Fruit fly (Drosophila melanogaster) whole organism, embryonic: ENCODE measurements around the gene DEF8.

Source experiments
- CG10147 ChIP-seq: fragments of 200-800 bp; sonication (Bioruptor generic); optimal IDR thresholded peaks from 2 replicates; lab custom pipeline; 2019; ENCODE audit warnings: missing biosample characterization, mild to moderate bottlenecking, missing genetic modification characterization, moderate library complexity
- CG10654 ChIP-seq: fragments of 200-800 bp; sonication (Bioruptor generic); optimal IDR thresholded peaks from 2 replicates; lab custom pipeline; 2016; ENCODE audit warnings: missing biosample characterization, missing genetic modification characterization
- CG11093 ChIP-seq: fragments of 200-800 bp; sonication (Bioruptor generic); IDR thresholded peaks from 3 replicates; pipeline ENCODE4 v1.3.6; 2022; ENCODE audit warnings: missing biosample characterization, missing genetic modification characterization
- CG11398 ChIP-seq: fragments of 200-800 bp; sonication (Bioruptor generic); optimal IDR thresholded peaks from 2 replicates; lab custom pipeline; 2016; ENCODE audit warnings: missing biosample characterization, missing genetic modification characterization
- CG14860 ChIP-seq: fragments of 200-800 bp; sonication (Bioruptor generic); IDR thresholded peaks from 3 replicates; pipeline ENCODE4 v1.3.6; 2022; ENCODE audit warnings: missing biosample characterization, missing genetic modification characterization; ENCODE audit not compliant: partially characterized antibody
- CG18764 ChIP-seq: fragments of 200-800 bp; sonication (Bioruptor generic); optimal IDR thresholded peaks from 3 replicates; lab custom pipeline; 2016; ENCODE audit warnings: missing biosample characterization, missing genetic modification characterization
- CG2678 ChIP-seq: fragments of 200-800 bp; sonication (Bioruptor generic); optimal IDR thresholded peaks from 3 replicates; lab custom pipeline; 2019; ENCODE audit warnings: missing biosample characterization, mild to moderate bottlenecking, missing genetic modification characterization, moderate library complexity
- CG3281 ChIP-seq: fragments of 200-800 bp; sonication (Bioruptor generic); optimal IDR thresholded peaks from 3 replicates; lab custom pipeline; 2017; ENCODE audit warnings: missing biosample characterization, mild to moderate bottlenecking, missing genetic modification characterization
- CG3407 ChIP-seq: fragments of 200-800 bp; sonication (Bioruptor generic); optimal IDR thresholded peaks from 2 replicates; lab custom pipeline; 2018; ENCODE audit warnings: missing biosample characterization, mild to moderate bottlenecking, missing genetic modification characterization
- CG5953 ChIP-seq: fragments of 200-800 bp; sonication (Bioruptor generic); IDR thresholded peaks from 2 replicates; pipeline ENCODE4 v1.3.6; 2022; ENCODE audit warnings: missing biosample characterization, missing genetic modification characterization
- CG6272 ChIP-seq: fragments of 200-800 bp; sonication (Bioruptor generic); IDR thresholded peaks from 2 replicates; pipeline ENCODE4 v1.3.6; 2022; ENCODE audit warnings: missing biosample characterization, missing genetic modification characterization
- CG6765 ChIP-seq: fragments of 200-800 bp; sonication (Bioruptor generic); optimal IDR thresholded peaks from 3 replicates; lab custom pipeline; 2017; ENCODE audit warnings: missing biosample characterization, mild to moderate bottlenecking, missing genetic modification characterization
- CG7786 ChIP-seq: fragments of 200-800 bp; sonication (Bioruptor generic); optimal IDR thresholded peaks from 2 replicates; lab custom pipeline; 2016; ENCODE audit warnings: missing biosample characterization, missing genetic modification characterization
- CG8290 ChIP-seq, 3 experiments: fragments of 200-800 bp; sonication (Bioruptor generic); optimal IDR thresholded peaks; 2 replicates each; lab custom pipeline; 2016 to 2019; ENCODE audit warnings: missing biosample characterization in 3 of 3, missing genetic modification characterization in 3 of 3, mild to moderate bottlenecking in 2 of 3, moderate library complexity in 1 of 3
- CG8359 ChIP-seq: fragments of 200-800 bp; sonication (Bioruptor generic); optimal IDR thresholded peaks from 2 replicates; lab custom pipeline; 2017; ENCODE audit warnings: missing biosample characterization, mild to moderate bottlenecking, missing genetic modification characterization, borderline replicate concordance
- CG9727 ChIP-seq: fragments of 200-800 bp; sonication (Bioruptor generic); optimal IDR thresholded peaks from 3 replicates; lab custom pipeline; 2017; ENCODE audit warnings: missing biosample characterization, mild to moderate bottlenecking, missing genetic modification characterization
- CG9817 ChIP-seq: fragments of 200-800 bp; sonication (Bioruptor generic); optimal IDR thresholded peaks from 2 replicates; lab custom pipeline; 2018; ENCODE audit warnings: missing biosample characterization, mild to moderate bottlenecking, missing genetic modification characterization, moderate library complexity
- D ChIP-seq, 2 experiments: fragments of 200-800 bp in 1 of 2; fragments of >200 bp in 1 of 2; sonication (Bioruptor generic) in 1 of 2; optimal IDR thresholded peaks; 2 replicates in 1 of 2; 3 replicates in 1 of 2; lab custom pipeline; 2017; ENCODE audit warnings: mild to moderate bottlenecking in 1 of 2, missing biosample characterization in 1 of 2, missing genetic modification characterization in 1 of 2, missing genetic modification reagents in 1 of 2
- D19A ChIP-seq: fragments of 200-800 bp; optimal IDR thresholded peaks from 3 replicates; lab custom pipeline; 2019; ENCODE audit warnings: missing biosample characterization, mild to moderate bottlenecking, missing genetic modification characterization, moderate library complexity
- Dfd ChIP-seq, 2 experiments: fragments of >200 bp; optimal IDR thresholded peaks; 2 replicates each; lab custom pipeline; 2017; ENCODE audit warnings: missing biosample characterization in 2 of 2, missing genetic modification characterization in 2 of 2
- Drgx ChIP-seq: fragments of 200-800 bp; sonication (Bioruptor generic); IDR thresholded peaks from 2 replicates; pipeline ENCODE4 v1.3.6; 2022; ENCODE audit warnings: missing biosample characterization, missing genetic modification characterization
- Hr39 ChIP-seq: fragments of >200 bp; optimal IDR thresholded peaks from 2 replicates; lab custom pipeline; 2017
- Med ChIP-seq: fragments of 200-800 bp; sonication (Bioruptor generic); peaks from one replicate; lab custom pipeline; 2016; ENCODE audit warnings: missing biosample characterization, missing genetic modification characterization, mild to moderate bottlenecking, inconsistent platforms, moderate library complexity
- Nf-YA ChIP-seq: fragments of 200-800 bp; sonication (Bioruptor generic); IDR thresholded peaks from 2 replicates; pipeline ENCODE4 v1.3.6; 2022; ENCODE audit warnings: missing biosample characterization, missing genetic modification characterization
- Pdp1 ChIP-seq, 2 experiments: fragments of 200-800 bp; sonication (Bioruptor generic); optimal IDR thresholded peaks; 3 replicates each; lab custom pipeline; 2016; ENCODE audit warnings: missing biosample characterization in 2 of 2, missing genetic modification characterization in 2 of 2, mild to moderate bottlenecking in 1 of 2, moderate library complexity in 1 of 2
- Sry-β ChIP-seq: fragments of 200-800 bp; sonication (Bioruptor generic); optimal IDR thresholded peaks from 2 replicates; lab custom pipeline; 2018; ENCODE audit warnings: missing biosample characterization, mild to moderate bottlenecking, missing genetic modification characterization, moderate library complexity
- Taf1 ChIP-seq: fragments of 200-800 bp; sonication (Bioruptor generic); IDR thresholded peaks from 2 replicates; pipeline ENCODE4 v1.3.6; 2022; ENCODE audit warnings: missing biosample characterization, missing genetic modification characterization
- ab ChIP-seq: fragments of 200-800 bp; sonication (Bioruptor generic); optimal IDR thresholded peaks from 2 replicates; lab custom pipeline; 2016; ENCODE audit warnings: missing biosample characterization, missing genetic modification characterization
- corto ChIP-seq: fragments of 200-800 bp; sonication (Bioruptor generic); optimal IDR thresholded peaks from 2 replicates; lab custom pipeline; 2016; ENCODE audit warnings: missing biosample characterization, mild to moderate bottlenecking, missing genetic modification characterization, moderate library complexity
- fd3F ChIP-seq: fragments of 200-800 bp; sonication (Bioruptor generic); optimal IDR thresholded peaks from 2 replicates; lab custom pipeline; 2018; ENCODE audit warnings: missing biosample characterization, mild to moderate bottlenecking, missing genetic modification characterization, moderate library complexity
- grau ChIP-seq: fragments of 200-800 bp; optimal IDR thresholded peaks from 3 replicates; lab custom pipeline; 2019; ENCODE audit warnings: missing biosample characterization, mild to moderate bottlenecking, missing genetic modification characterization, moderate library complexity
- gsb-n ChIP-seq: fragments of 200-800 bp; sonication (Bioruptor generic); optimal IDR thresholded peaks from 3 replicates; lab custom pipeline; 2018; ENCODE audit warnings: missing biosample characterization, mild to moderate bottlenecking, missing genetic modification characterization
- lab ChIP-seq: fragments of 200-800 bp; sonication (Bioruptor generic); optimal IDR thresholded peaks from 3 replicates; lab custom pipeline; 2017; ENCODE audit warnings: missing biosample characterization, missing genetic modification characterization, mild to moderate bottlenecking, moderate library complexity, missing genetic modification reagents
- lov ChIP-seq, 2 experiments: fragments of 200-800 bp in 1 of 2; fragments of >200 bp in 1 of 2; sonication (Bioruptor generic) in 1 of 2; IDR thresholded peaks in 1 of 2; optimal IDR thresholded peaks in 1 of 2; 2 replicates in 1 of 2; 3 replicates in 1 of 2; pipeline versions ENCODE4 v1.3.6 to Lab custom; 2017 to 2022; ENCODE audit warnings: missing biosample characterization in 1 of 2, missing genetic modification characterization in 1 of 2
- pb ChIP-seq: fragments of 200-800 bp; sonication (Bioruptor generic); optimal IDR thresholded peaks from 3 replicates; lab custom pipeline; 2016; ENCODE audit warnings: missing biosample characterization, missing genetic modification characterization
- peb ChIP-seq: fragments of 200-800 bp; sonication (Bioruptor generic); IDR thresholded peaks from 2 replicates; pipeline ENCODE4 v1.3.6; 2022; ENCODE audit warnings: missing biosample characterization, missing genetic modification characterization
- phol ChIP-seq: fragments of 200-800 bp; sonication (Bioruptor generic); optimal IDR thresholded peaks from 3 replicates; lab custom pipeline; 2018; ENCODE audit warnings: missing biosample characterization, mild to moderate bottlenecking, missing genetic modification characterization, moderate library complexity
- ro ChIP-seq: fragments of 200-800 bp; sonication (Bioruptor generic); IDR thresholded peaks from 2 replicates; pipeline ENCODE4 v1.3.6; 2022; ENCODE audit warnings: missing biosample characterization, missing genetic modification characterization
- sens ChIP-seq: fragments of 200-800 bp; sonication (Bioruptor generic); peaks from one replicate; lab custom pipeline; 2016; ENCODE audit warnings: missing biosample characterization, missing genetic modification characterization
- sima ChIP-seq: fragments of 200-800 bp; sonication (Bioruptor generic); optimal IDR thresholded peaks from 2 replicates; lab custom pipeline; 2016; ENCODE audit warnings: missing biosample characterization, missing genetic modification characterization
- slou ChIP-seq: fragments of 200-800 bp; sonication (Bioruptor generic); optimal IDR thresholded peaks from 3 replicates; lab custom pipeline; 2016; ENCODE audit warnings: missing biosample characterization, missing genetic modification characterization
- stc ChIP-seq: fragments of 200-800 bp; sonication (Bioruptor generic); IDR thresholded peaks from 2 replicates; pipeline ENCODE4 v1.3.6; 2022; ENCODE audit warnings: missing biosample characterization, missing genetic modification characterization
- stwl ChIP-seq: fragments of 200-800 bp; sonication (Bioruptor generic); optimal IDR thresholded peaks from 3 replicates; lab custom pipeline; 2018; ENCODE audit warnings: missing biosample characterization, mild to moderate bottlenecking, missing genetic modification characterization, moderate library complexity
- sug ChIP-seq: fragments of 200-800 bp; optimal IDR thresholded peaks from 2 replicates; lab custom pipeline; 2019; ENCODE audit warnings: missing biosample characterization, mild to moderate bottlenecking, missing genetic modification characterization, moderate library complexity
- trem ChIP-seq: fragments of 200-800 bp; optimal IDR thresholded peaks from 3 replicates; lab custom pipeline; 2019; ENCODE audit warnings: missing biosample characterization, mild to moderate bottlenecking, missing genetic modification characterization, moderate library complexity
- twi ChIP-seq: fragments of 200-800 bp; optimal IDR thresholded peaks from 2 replicates; lab custom pipeline; 2019; ENCODE audit warnings: missing biosample characterization, mild to moderate bottlenecking, missing genetic modification characterization, moderate library complexity
- wek ChIP-seq: fragments of 200-800 bp; sonication (Bioruptor generic); optimal IDR thresholded peaks from 3 replicates; lab custom pipeline; 2018; ENCODE audit warnings: missing biosample characterization, mild to moderate bottlenecking, missing genetic modification characterization, moderate library complexity
- yki ChIP-seq: fragments of >200 bp; optimal IDR thresholded peaks from 3 replicates; lab custom pipeline; 2018
- zen2 ChIP-seq: fragments of 200-800 bp; sonication (Bioruptor generic); IDR thresholded peaks from 3 replicates; pipeline ENCODE4 v1.3.6; 2022; ENCODE audit warnings: missing biosample characterization, missing genetic modification characterization; ENCODE audit not compliant: partially characterized antibody

Gene DEF8

DNA sequence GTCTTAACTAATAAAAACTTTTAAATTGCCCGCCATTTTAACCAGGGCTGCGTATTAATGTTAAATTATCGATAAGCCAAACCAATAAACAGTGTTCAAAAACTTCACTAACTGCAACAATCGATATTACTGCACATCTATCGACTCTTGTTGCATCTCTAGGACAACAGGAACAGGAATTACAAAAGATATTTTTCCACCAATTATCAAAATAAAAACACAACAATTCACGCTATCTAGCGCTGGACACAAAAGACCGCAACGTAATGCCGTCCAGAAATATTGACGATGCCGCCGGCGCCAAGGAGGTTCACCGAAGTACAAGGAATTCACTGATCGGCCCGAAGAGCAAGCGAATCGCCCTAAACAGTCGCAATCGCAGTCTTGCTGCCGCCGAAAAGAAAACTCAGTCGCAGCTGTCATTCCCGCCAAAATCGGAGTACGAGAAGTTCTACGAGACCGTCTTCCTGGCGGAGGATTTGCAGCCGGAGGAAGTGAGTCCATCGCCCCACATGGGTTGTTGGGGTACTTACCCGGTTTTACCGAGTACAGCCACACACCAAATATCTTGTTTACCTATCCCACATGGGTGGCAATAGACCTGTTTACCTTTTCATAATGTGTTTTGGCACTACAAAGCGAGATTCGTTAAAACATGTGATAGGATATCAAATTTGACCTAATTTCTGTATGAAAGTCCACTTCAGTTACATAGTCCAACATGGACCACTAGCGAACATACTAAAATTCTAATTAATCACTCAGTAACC lies 15.8 kb upstream of the DEF8 start, which contains the start of gene vers (continued):
- TF ChIP-seq stwl = peak; percentile 96
- TF ChIP-seq sug (tag; lab: Kevin White, UChicago) = peak; percentile 3
- TF ChIP-seq zen2 (GFP tag; lab: Robert Waterston, UW) = peak; percentile 88
- no peak for TF ChIP-seq CG7786 (GFP tag; lab: Kevin White, UChicago)
- TF ChIP-seq twi (tag; lab: Kevin White, UChicago) = no peak
- no peak for TF ChIP-seq Sry-β (GFP tag; lab: Kevin White, UChicago)
- no peak for TF ChIP-seq CG9817 (tag; lab: Kevin White, UChicago)
- no peak for TF ChIP-seq CG3281
- no peak for TF ChIP-seq ro (GFP tag; lab: Robert Waterston, UW)
- no peak for TF ChIP-seq yki (lab: Kevin White, UChicago)
- TF ChIP-seq lov (optimal IDR thresholded peaks at IDR 0.05; lab: Kevin White, UChicago) = no peak
- TF ChIP-seq lov (GFP tag; IDR thresholded peaks at IDR 0.05; lab: Robert Waterston, UW) = no peak
- no peak for TF ChIP-seq CG8290 (GFP tag; optimal IDR thresholded peaks at IDR 0.05; lab: Kevin White, UChicago)
- TF ChIP-seq CG8290 (tag; optimal IDR thresholded peaks at IDR 0.05; lab: Kevin White, UChicago) = peak in 1 of 2 experiments; percentile 63
- TF ChIP-seq grau (tag; lab: Kevin White, UChicago) = peak; percentile 10
- TF ChIP-seq lab (GFP tag; lab: Kevin White, UChicago) = no peak
- TF ChIP-seq gsb-n = peak; percentile 19
- TF ChIP-seq CG6272 (GFP tag; lab: Robert Waterston, UW) = no peak
- TF ChIP-seq peb (GFP tag; lab: Robert Waterston, UW) = no peak
- no peak for TF ChIP-seq Dfd (GFP tag; optimal IDR thresholded peaks at IDR 0.05; lab: Kevin White, UChicago)
- no peak for TF ChIP-seq CG10654 (GFP tag; lab: Kevin White, UChicago)
- no peak for TF ChIP-seq Taf1 (GFP tag; lab: Robert Waterston, UW)
- peak; percentile 17; the same call in 1 of the 3 replicates for TF ChIP-seq CG11093 (GFP tag; lab: Robert Waterston, UW)
- TF ChIP-seq CG18764 (GFP tag; lab: Kevin White, UChicago) = no peak
- TF ChIP-seq Pdp1 (GFP tag; optimal IDR thresholded peaks at IDR 0.05; lab: Kevin White, UChicago) = peak in 1 of 2 experiments; percentile 47
- TF ChIP-seq slou (GFP tag; lab: Kevin White, UChicago) = no peak
- no peak for TF ChIP-seq wek (GFP tag; lab: Kevin White, UChicago)
- TF ChIP-seq CG3407 (GFP tag; lab: Kevin White, UChicago) = no peak
- no peak for TF ChIP-seq Nf-YA (GFP tag; lab: Robert Waterston, UW)
- no peak for TF ChIP-seq CG11398 (GFP tag; lab: Kevin White, UChicago)
- TF ChIP-seq ab (GFP tag; lab: Kevin White, UChicago) = no peak
- no peak for TF ChIP-seq CG9727 (GFP tag; lab: Kevin White, UChicago)
- TF ChIP-seq CG6765 (GFP tag; lab: Kevin White, UChicago) = no peak
- TF ChIP-seq sens (GFP tag; lab: Kevin White, UChicago) = peak; percentile 78
- TF ChIP-seq CG8359 (GFP tag; lab: Kevin White, UChicago) = no peak
- TF ChIP-seq trem (tag; lab: Kevin White, UChicago) = peak; percentile 69
- TF ChIP-seq D19A (tag; lab: Kevin White, UChicago) = no peak
- TF ChIP-seq Drgx = no peak
- TF ChIP-seq CG14860 (GFP tag; lab: Robert Waterston, UW) = peak; percentile 86
- TF ChIP-seq Hr39 (lab: Kevin White, UChicago) = no peak
- TF ChIP-seq CG10147 (GFP tag; lab: Kevin White, UChicago) = no peak
- no peak for TF ChIP-seq fd3F (GFP tag; lab: Kevin White, UChicago)
- TF ChIP-seq CG5953 (GFP tag; lab: Robert Waterston, UW) = no peak
- TF ChIP-seq phol (tag; lab: Kevin White, UChicago) = peak; percentile 38
- no peak for TF ChIP-seq CG2678 (tag; lab: Kevin White, UChicago)
- TF ChIP-seq stc (GFP tag; lab: Robert Waterston, UW) = peak; percentile 11; the same call in 1 of the 2 replicates
- no peak for TF ChIP-seq D (optimal IDR thresholded peaks at IDR 0.05; lab: Kevin White, UChicago)
- no peak for TF ChIP-seq D (GFP tag; optimal IDR thresholded peaks at IDR 0.05; lab: Kevin White, UChicago)
- peak; percentile 88 for TF ChIP-seq Med (GFP tag; lab: Kevin White, UChicago)
- no peak for TF ChIP-seq corto (GFP tag; lab: Kevin White, UChicago)
- no peak for TF ChIP-seq sima
- no peak for TF ChIP-seq pb (GFP tag; lab: Kevin White, UChicago)
